Fruit fly (Drosophila melanogaster): ENCODE measurements around the gene CG14683.

CG14683 gene

DNA sequence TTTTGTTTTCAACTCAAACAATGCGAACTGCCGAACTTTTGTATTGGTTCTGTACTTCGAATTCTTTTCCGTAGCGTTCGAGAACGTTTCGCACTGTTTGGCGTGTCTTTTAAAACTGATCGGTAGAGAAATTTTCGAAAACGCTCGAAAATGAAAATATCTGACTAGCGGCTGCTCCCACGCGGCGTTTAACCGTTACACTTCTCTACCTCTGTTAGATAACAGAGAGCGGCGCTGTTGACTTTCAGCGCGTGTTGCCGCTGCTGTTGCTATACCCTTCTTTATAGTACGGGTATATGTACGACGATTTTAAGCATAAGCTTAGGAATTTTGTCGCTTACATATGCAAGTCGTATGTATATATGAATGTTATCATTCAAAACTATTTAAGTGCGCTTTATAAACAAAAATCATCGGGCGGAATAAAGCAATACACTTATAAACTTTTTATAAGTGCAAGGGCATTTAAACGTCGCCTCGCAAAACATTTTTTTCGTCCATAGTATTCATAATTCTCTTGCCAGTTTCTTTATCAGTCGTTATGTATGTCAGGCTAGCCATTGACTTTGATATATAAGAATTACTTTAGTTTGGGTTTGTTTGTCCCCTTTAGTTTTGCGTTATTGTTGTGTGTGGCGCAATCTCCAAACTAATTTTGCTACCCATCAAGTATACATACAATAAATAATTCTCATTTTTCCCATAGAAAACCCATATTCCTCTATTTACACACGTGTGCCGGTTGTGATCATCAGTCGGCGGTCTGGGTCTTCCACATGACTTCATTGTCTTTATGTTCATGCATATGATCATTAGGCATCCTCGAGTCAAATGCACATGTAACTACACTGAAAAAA lies 15.4 kb upstream of the CG14683 start, which contains the start of gene Phyhd1 (continued):
- peak; percentile 95 for TF ChIP-seq CG9817 (tag; optimal IDR thresholded peaks at IDR 0.05)
- peak; percentile 96 for TF ChIP-seq dysf (GFP tag; IDR thresholded peaks at IDR 0.05)
- TF ChIP-seq YL-1 (GFP tag; optimal IDR thresholded peaks at IDR 0.05) = peak; percentile 46
- peak; percentile 94 for TF ChIP-seq Hr3 (GFP tag; optimal IDR thresholded peaks at IDR 0.05)
- peak; percentile 95 for TF ChIP-seq zfh2 (GFP tag; optimal IDR thresholded peaks at IDR 0.05)
- TF ChIP-seq p53 (GFP tag; optimal IDR thresholded peaks at IDR 0.05) = peak; percentile 39
- TF ChIP-seq hkb (optimal IDR thresholded peaks at IDR 0.05) = no peak
- peak; percentile 97 for TF ChIP-seq hkb (GFP tag; IDR thresholded peaks at IDR 0.05)
- peak; percentile 52 for TF ChIP-seq CTCF (GFP tag; optimal IDR thresholded peaks at IDR 0.05)
- no peak for TF ChIP-seq cad (GFP tag; optimal IDR thresholded peaks at IDR 0.05)
- peak; percentile 94 for TF ChIP-seq pho (GFP tag; optimal IDR thresholded peaks at IDR 0.05)
- peak; percentile 94 for TF ChIP-seq ara (GFP tag; IDR thresholded peaks at IDR 0.05)
- peak; percentile 93 for TF ChIP-seq CG12744 (GFP tag; optimal IDR thresholded peaks at IDR 0.05)
- peak; percentile 93 for TF ChIP-seq mam (GFP tag; optimal IDR thresholded peaks at IDR 0.05)
- peak; percentile 88 for TF ChIP-seq CG5953 (GFP tag; IDR thresholded peaks at IDR 0.05)
- peak; percentile 100 for TF ChIP-seq Med (GFP tag)
- TF ChIP-seq CG12219 (GFP tag; optimal IDR thresholded peaks at IDR 0.05) = peak; percentile 94
- peak; percentile 87 for TF ChIP-seq Myb (GFP tag; optimal IDR thresholded peaks at IDR 0.05)
- peak; percentile 96 for TF ChIP-seq Antp (GFP tag; optimal IDR thresholded peaks at IDR 0.05)
- peak in 1 of 2 experiments; percentile 91 for TF ChIP-seq Eip74EF (GFP tag; optimal IDR thresholded peaks at IDR 0.05)
- TF ChIP-seq pan (optimal IDR thresholded peaks at IDR 0.05) = no peak
- TF ChIP-seq pan (GFP tag; optimal IDR thresholded peaks at IDR 0.05 in 1 of 2, IDR thresholded peaks at IDR 0.05 in 1 of 2) = peak in 1 of 2 experiments; percentile 96
- TF ChIP-seq Neu2 (GFP tag; optimal IDR thresholded peaks at IDR 0.05; ENCODE audit: borderline replicate concordance) = peak; percentile 61
- peak; percentile 97 for TF ChIP-seq Hmr (GFP tag; optimal IDR thresholded peaks at IDR 0.05)
- peak; percentile 94 for TF ChIP-seq CG8089 (GFP tag; optimal IDR thresholded peaks at IDR 0.05)
- TF ChIP-seq stc (GFP tag; IDR thresholded peaks at IDR 0.05) = peak; percentile 94
- TF ChIP-seq CG13624 (GFP tag; optimal IDR thresholded peaks at IDR 0.05) = peak; percentile 96
- peak; percentile 91 for TF ChIP-seq CG18619 (GFP tag; optimal IDR thresholded peaks at IDR 0.05)
- peak; percentile 81 for TF ChIP-seq sug (tag; optimal IDR thresholded peaks at IDR 0.05)
- TF ChIP-seq aop (GFP tag; IDR thresholded peaks at IDR 0.05) = no peak
- peak; percentile 93 for TF ChIP-seq CG16815 (GFP tag; optimal IDR thresholded peaks at IDR 0.05)
- peak; percentile 62 for TF ChIP-seq CG2116 (GFP tag; optimal IDR thresholded peaks at IDR 0.05)
- peak; percentile 84 for TF ChIP-seq Bdp1 (GFP tag; optimal IDR thresholded peaks at IDR 0.05)
- peak; percentile 79 for TF ChIP-seq cas (GFP tag; IDR thresholded peaks at IDR 0.05)
- TF ChIP-seq Hr51 (GFP tag; optimal IDR thresholded peaks at IDR 0.05) = peak; percentile 90 to 96
- TF ChIP-seq HLH4C (GFP tag; IDR thresholded peaks at IDR 0.05; ENCODE audit: partially characterized antibody) = no peak
- peak; percentile 60 for TF ChIP-seq Gsc (GFP tag; IDR thresholded peaks at IDR 0.05)
- no peak for TF ChIP-seq Hr39 (optimal IDR thresholded peaks at IDR 0.05)
- peak; percentile 83; the same call in 2 of the 3 replicates for TF ChIP-seq jigr1 (GFP tag; IDR thresholded peaks at IDR 0.05)
- peak; percentile 87 for TF ChIP-seq CG9876 (GFP tag; optimal IDR thresholded peaks at IDR 0.05)
- TF ChIP-seq CG2889 (GFP tag; IDR thresholded peaks at IDR 0.05) = peak; percentile 89
- peak; percentile 97 for TF ChIP-seq Xrp1 (GFP tag; IDR thresholded peaks at IDR 0.05)
- peak in 1 of 2 experiments; percentile 82 for TF ChIP-seq eve (GFP tag; optimal IDR thresholded peaks at IDR 0.05)
- peak; percentile 95 for TF ChIP-seq CG1602 (GFP tag; optimal IDR thresholded peaks at IDR 0.05)
- peak; percentile 95 for TF ChIP-seq CG10209 (GFP tag; optimal IDR thresholded peaks at IDR 0.05)
- TF ChIP-seq mld (GFP tag; IDR thresholded peaks at IDR 0.05; ENCODE audit: partially characterized antibody) = no peak
- TF ChIP-seq CG11398 (GFP tag; optimal IDR thresholded peaks at IDR 0.05) = peak; percentile 95
- TF ChIP-seq CG8478 (optimal IDR thresholded peaks at IDR 0.05) = no peak
- TF ChIP-seq cwo (GFP tag; optimal IDR thresholded peaks at IDR 0.05) = peak; percentile 92
- no peak for TF ChIP-seq hbn (GFP tag; IDR thresholded peaks at IDR 0.05; ENCODE audit: partially characterized antibody)
- TF ChIP-seq CG14667 (GFP tag; IDR thresholded peaks at IDR 0.05) = peak; percentile 83

Measured in whole organism, embryonic.